Fruit fly (Drosophila melanogaster) whole organism, adult: Measurements from ENCODE around the gene Nopp140.

Experiments used
- CG12768 ChIP-seq: fragments of 200-800 bp; sonication (Bioruptor generic); optimal IDR thresholded peaks from 2 replicates; lab custom pipeline; 2017; ENCODE audit warnings: missing biosample characterization, missing genetic modification characterization, mild to moderate bottlenecking, moderate library complexity, missing genetic modification reagents
- CG1620 ChIP-seq: fragments of 200-800 bp; sonication (Bioruptor generic); optimal IDR thresholded peaks from 2 replicates; lab custom pipeline; 2016; ENCODE audit warnings: missing biosample characterization, missing genetic modification characterization
- CG5204 ChIP-seq: fragments of 200-800 bp; sonication (Bioruptor generic); optimal IDR thresholded peaks from 2 replicates; lab custom pipeline; 2016; ENCODE audit warnings: missing biosample characterization, missing genetic modification characterization
- Mnt ChIP-seq: fragments of 200-800 bp; sonication (Bioruptor generic); optimal IDR thresholded peaks from 2 replicates; lab custom pipeline; 2016; ENCODE audit warnings: missing biosample characterization, mild to moderate bottlenecking, missing genetic modification characterization
- bab1 ChIP-seq: fragments of 200-800 bp; sonication (Bioruptor generic); optimal IDR thresholded peaks from 3 replicates; lab custom pipeline; 2019; ENCODE audit warnings: missing biosample characterization, mild to moderate bottlenecking, missing genetic modification characterization, moderate library complexity
- cic ChIP-seq: fragments of 200-800 bp; sonication (Bioruptor generic); optimal IDR thresholded peaks from 2 replicates; lab custom pipeline; 2017; ENCODE audit warnings: missing biosample characterization, mild to moderate bottlenecking, missing genetic modification characterization, moderate library complexity
- cnc ChIP-seq, 2 experiments: fragments of >200 bp; optimal IDR thresholded peaks; 2 replicates each; lab custom pipeline; 2017
- kay ChIP-seq: fragments of 200-800 bp; sonication (Bioruptor generic); peaks from one replicate; lab custom pipeline; 2016; ENCODE audit warnings: missing biosample characterization, missing genetic modification characterization, borderline replicate concordance
- pad ChIP-seq: fragments of 200-800 bp; sonication (Bioruptor generic); optimal IDR thresholded peaks from 3 replicates; lab custom pipeline; 2017; ENCODE audit warnings: missing biosample characterization, missing genetic modification characterization, mild to moderate bottlenecking, moderate library complexity, missing genetic modification reagents
- toe ChIP-seq: fragments of 200-800 bp; sonication (Bioruptor generic); optimal IDR thresholded peaks from 2 replicates; lab custom pipeline; 2016; ENCODE audit warnings: missing biosample characterization, missing genetic modification characterization

DNA sequence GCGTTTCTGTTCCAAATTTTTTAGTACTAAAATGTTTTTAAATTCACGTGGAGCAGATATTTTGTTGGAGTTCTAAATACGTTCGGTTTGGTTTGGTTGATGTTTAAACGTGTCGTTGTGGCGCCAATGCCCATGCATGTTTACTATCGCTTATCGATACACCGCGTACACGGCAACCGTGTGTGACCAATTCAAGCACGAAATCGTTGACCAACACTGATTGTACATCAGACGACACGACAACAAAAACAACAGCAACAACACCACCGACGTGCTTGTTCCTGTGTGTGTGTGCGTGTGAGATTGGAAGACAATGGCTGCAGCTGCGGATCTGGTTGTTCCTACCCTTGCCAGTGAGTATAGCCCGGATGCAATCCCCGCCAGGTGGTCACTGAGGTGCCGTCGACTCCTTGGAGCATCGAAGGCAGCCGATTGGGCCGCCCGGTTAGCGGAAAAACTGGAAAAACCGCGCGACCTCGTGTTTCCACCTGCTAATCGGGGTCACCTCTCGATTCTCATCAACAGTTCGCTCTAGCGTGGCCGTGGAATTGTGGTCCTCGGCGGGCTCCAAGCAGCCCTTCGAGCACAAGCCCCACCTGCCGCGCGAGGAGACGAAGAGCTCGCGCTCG, 7.7 kb upstream of the Nopp140 start, which contains the start of gene eIF2A:
- peak; percentile 67 for TF ChIP-seq CG12768 (GFP tag; lab: Kevin White, UChicago)
- TF ChIP-seq CG1620 (GFP tag; lab: Kevin White, UChicago) = peak; percentile 86
- peak; percentile 36 for TF ChIP-seq toe (GFP tag; lab: Kevin White, UChicago)
- TF ChIP-seq Mnt = peak; percentile 90
- peak; percentile 72 for TF ChIP-seq pad (GFP tag; lab: Kevin White, UChicago)
- TF ChIP-seq cnc (optimal IDR thresholded peaks at IDR 0.05; lab: Kevin White, UChicago) = no peak
- peak; percentile 69 for TF ChIP-seq cic (GFP tag; lab: Kevin White, UChicago)
- peak; percentile 77 for TF ChIP-seq bab1
- peak; percentile 34 for TF ChIP-seq CG5204
- no peak for TF ChIP-seq kay (GFP tag; lab: Kevin White, UChicago)
